Fruit fly (Drosophila melanogaster) whole organism, embryonic: ENCODE results near the gene CG32267.
A peak's percentile ranks its signal among the peaks of the same experiment; 100 is the strongest.

Experiments used
- B-H2 ChIP-seq: fragments of 200-800 bp; sonication (Bioruptor generic); optimal IDR thresholded peaks from 2 replicates; lab custom pipeline; 2018; ENCODE audit warnings: missing biosample characterization, mild to moderate bottlenecking, missing genetic modification characterization
- CG10209 ChIP-seq: fragments of 200-800 bp; sonication (Bioruptor generic); optimal IDR thresholded peaks from 3 replicates; lab custom pipeline; 2017; ENCODE audit warnings: missing biosample characterization, mild to moderate bottlenecking, missing genetic modification characterization, missing genetic modification reagents
- CG10979 ChIP-seq: fragments of 200-800 bp; sonication (Bioruptor generic); optimal IDR thresholded peaks from 2 replicates; lab custom pipeline; 2018; ENCODE audit warnings: missing biosample characterization, mild to moderate bottlenecking, missing genetic modification characterization, moderate library complexity
- CG11247 ChIP-seq: fragments of 200-800 bp; sonication (Bioruptor generic); IDR thresholded peaks from 2 replicates; pipeline ENCODE4 v1.3.6; 2022; ENCODE audit warnings: missing biosample characterization, missing genetic modification characterization
- CG12219 ChIP-seq: fragments of 200-800 bp; sonication (Bioruptor generic); optimal IDR thresholded peaks from 3 replicates; lab custom pipeline; 2018; ENCODE audit warnings: missing biosample characterization, mild to moderate bottlenecking, missing genetic modification characterization
- CG13424 ChIP-seq: fragments of 200-800 bp; sonication (Bioruptor generic); optimal IDR thresholded peaks from 2 replicates; lab custom pipeline; 2019; ENCODE audit warnings: missing biosample characterization, mild to moderate bottlenecking, missing genetic modification characterization, moderate library complexity
- CG14441 ChIP-seq: fragments of 200-800 bp; sonication (Bioruptor generic); IDR thresholded peaks from 2 replicates; pipeline ENCODE4 v1.3.6; 2022; ENCODE audit warnings: missing biosample characterization, missing genetic modification characterization
- CG15073 ChIP-seq: fragments of 200-800 bp; sonication (Bioruptor generic); optimal IDR thresholded peaks from 2 replicates; lab custom pipeline; 2016; ENCODE audit warnings: missing biosample characterization, missing genetic modification characterization
- CG17361 ChIP-seq: fragments of 200-800 bp; sonication (Bioruptor generic); IDR thresholded peaks from 3 replicates; pipeline ENCODE4 v1.3.6; 2022; ENCODE audit warnings: missing biosample characterization, missing genetic modification characterization
- CG18476 ChIP-seq: fragments of 200-800 bp; sonication (Bioruptor generic); optimal IDR thresholded peaks from 2 replicates; lab custom pipeline; 2016; ENCODE audit warnings: missing biosample characterization, mild to moderate bottlenecking, missing genetic modification characterization
- CG2129 ChIP-seq: fragments of 200-800 bp; sonication (Bioruptor generic); IDR thresholded peaks from 2 replicates; pipeline ENCODE4 v1.3.6; 2022; ENCODE audit warnings: missing biosample characterization, missing genetic modification characterization; ENCODE audit not compliant: partially characterized antibody
- CG32767 ChIP-seq: fragments of 200-800 bp; sonication (Bioruptor generic); IDR thresholded peaks from 2 replicates; pipeline ENCODE4 v1.3.6; 2022; ENCODE audit warnings: missing biosample characterization, missing genetic modification characterization
- CG6654 ChIP-seq: fragments of 200-800 bp; sonication (Bioruptor generic); optimal IDR thresholded peaks from 2 replicates; lab custom pipeline; 2017; ENCODE audit warnings: missing biosample characterization, mild to moderate bottlenecking, missing genetic modification characterization
- CG8281 ChIP-seq: fragments of 200-800 bp; sonication (Bioruptor generic); optimal IDR thresholded peaks from 2 replicates; lab custom pipeline; 2018; ENCODE audit warnings: missing biosample characterization, mild to moderate bottlenecking, missing genetic modification characterization, moderate library complexity
- CG8765 ChIP-seq: fragments of 200-800 bp; sonication (Bioruptor generic); IDR thresholded peaks from 2 replicates; pipeline ENCODE4 v1.3.6; 2022; ENCODE audit warnings: missing biosample characterization, missing genetic modification characterization
- CG9609 ChIP-seq: fragments of 200-800 bp; sonication (Bioruptor generic); optimal IDR thresholded peaks from 3 replicates; lab custom pipeline; 2016; ENCODE audit warnings: missing biosample characterization, missing genetic modification characterization
- CG9932 ChIP-seq: fragments of 200-800 bp; sonication (Bioruptor generic); IDR thresholded peaks from 2 replicates; pipeline ENCODE4 v1.3.6; 2022; ENCODE audit warnings: missing biosample characterization, missing genetic modification characterization
- Chrac-16 ChIP-seq: fragments of 200-800 bp; sonication (Bioruptor generic); optimal IDR thresholded peaks from 3 replicates; lab custom pipeline; 2016; ENCODE audit warnings: missing biosample characterization, missing genetic modification characterization
- ERR ChIP-seq: fragments of 200-800 bp; sonication (Bioruptor generic); optimal IDR thresholded peaks from 2 replicates; lab custom pipeline; 2016; ENCODE audit warnings: missing biosample characterization, missing genetic modification characterization
- Gsc ChIP-seq: fragments of 200-800 bp; sonication (Bioruptor generic); IDR thresholded peaks from 2 replicates; pipeline ENCODE4 v1.3.6; 2022; ENCODE audit warnings: missing biosample characterization, missing genetic modification characterization
- Hey ChIP-seq: fragments of 200-800 bp; sonication (Bioruptor generic); optimal IDR thresholded peaks from 3 replicates; lab custom pipeline; 2018; ENCODE audit warnings: missing biosample characterization, mild to moderate bottlenecking, missing genetic modification characterization
- Hr51 ChIP-seq, 2 experiments: fragments of 200-800 bp; sonication (Bioruptor generic); optimal IDR thresholded peaks; 2 replicates in 1 of 2; 3 replicates in 1 of 2; lab custom pipeline; 2016 to 2018; ENCODE audit warnings: missing biosample characterization in 2 of 2, missing genetic modification characterization in 2 of 2, mild to moderate bottlenecking in 1 of 2, moderate library complexity in 1 of 2
- Kr ChIP-seq: fragments of 200-800 bp; sonication (Bioruptor generic); optimal IDR thresholded peaks from 2 replicates; lab custom pipeline; 2017; ENCODE audit warnings: missing biosample characterization, mild to moderate bottlenecking, missing genetic modification characterization
- MESR4 ChIP-seq: fragments of 200-800 bp; sonication (Bioruptor generic); optimal IDR thresholded peaks from 2 replicates; lab custom pipeline; 2018; ENCODE audit warnings: missing biosample characterization, mild to moderate bottlenecking, missing genetic modification characterization, moderate library complexity
- Myb ChIP-seq: fragments of 200-800 bp; sonication (Bioruptor generic); optimal IDR thresholded peaks from 2 replicates; lab custom pipeline; 2016; ENCODE audit warnings: missing biosample characterization, missing genetic modification characterization
- Opbp ChIP-seq: fragments of 200-800 bp; sonication (Bioruptor generic); IDR thresholded peaks from 3 replicates; pipeline ENCODE4 v1.3.6; 2022; ENCODE audit warnings: missing biosample characterization, missing genetic modification characterization; ENCODE audit not compliant: partially characterized antibody
- Ptx1 ChIP-seq: fragments of 200-800 bp; sonication (Bioruptor generic); IDR thresholded peaks from 2 replicates; pipeline ENCODE4 v1.3.6; 2022; ENCODE audit warnings: missing biosample characterization, missing genetic modification characterization
- Rx ChIP-seq: fragments of 200-800 bp; sonication (Bioruptor generic); IDR thresholded peaks from 2 replicates; pipeline ENCODE4 v1.3.6; 2022; ENCODE audit warnings: missing biosample characterization, missing genetic modification characterization
- abd-A ChIP-seq: fragments of 200-800 bp; sonication (Bioruptor generic); optimal IDR thresholded peaks from 3 replicates; lab custom pipeline; 2019; ENCODE audit warnings: missing biosample characterization, mild to moderate bottlenecking, missing genetic modification characterization, moderate library complexity
- ash1 ChIP-seq: fragments of 200-800 bp; sonication (Bioruptor generic); optimal IDR thresholded peaks from 2 replicates; lab custom pipeline; 2018; ENCODE audit warnings: missing biosample characterization, mild to moderate bottlenecking, missing genetic modification characterization
- bbx ChIP-seq: fragments of 200-800 bp; sonication (Bioruptor generic); IDR thresholded peaks from 2 replicates; pipeline ENCODE4 v1.3.6; 2022; ENCODE audit warnings: missing biosample characterization, missing genetic modification characterization; ENCODE audit not compliant: partially characterized antibody
- btn ChIP-seq: fragments of 200-800 bp; sonication (Bioruptor generic); optimal IDR thresholded peaks from 2 replicates; lab custom pipeline; 2016; ENCODE audit warnings: missing biosample characterization, missing genetic modification characterization
- caup ChIP-seq: fragments of 200-800 bp; sonication (Bioruptor generic); optimal IDR thresholded peaks from 3 replicates; lab custom pipeline; 2017; ENCODE audit warnings: missing biosample characterization, mild to moderate bottlenecking, missing genetic modification characterization, moderate library complexity; ENCODE audit not compliant: severe bottlenecking
- chif ChIP-seq, 2 experiments: fragments of 200-800 bp; sonication (Bioruptor generic); optimal IDR thresholded peaks; 3 replicates each; lab custom pipeline; 2016; ENCODE audit warnings: missing biosample characterization in 2 of 2, missing genetic modification characterization in 2 of 2
- ewg ChIP-seq: fragments of 200-800 bp; sonication (Bioruptor generic); optimal IDR thresholded peaks from 3 replicates; lab custom pipeline; 2017; ENCODE audit warnings: mild to moderate bottlenecking, missing biosample characterization, missing genetic modification reagents, missing genetic modification characterization
- kah ChIP-seq: fragments of 200-800 bp; sonication (Bioruptor generic); optimal IDR thresholded peaks from 2 replicates; lab custom pipeline; 2018; ENCODE audit warnings: missing biosample characterization, mild to moderate bottlenecking, missing genetic modification characterization
- lov ChIP-seq, 2 experiments: fragments of 200-800 bp in 1 of 2; fragments of >200 bp in 1 of 2; sonication (Bioruptor generic) in 1 of 2; IDR thresholded peaks in 1 of 2; optimal IDR thresholded peaks in 1 of 2; 2 replicates in 1 of 2; 3 replicates in 1 of 2; pipeline versions ENCODE4 v1.3.6 to Lab custom; 2017 to 2022; ENCODE audit warnings: missing biosample characterization in 1 of 2, missing genetic modification characterization in 1 of 2
- odd ChIP-seq: fragments of 200-800 bp; sonication (Bioruptor generic); optimal IDR thresholded peaks from 2 replicates; lab custom pipeline; 2017; ENCODE audit warnings: missing biosample characterization, mild to moderate bottlenecking, missing genetic modification characterization
- peb ChIP-seq: fragments of 200-800 bp; sonication (Bioruptor generic); IDR thresholded peaks from 2 replicates; pipeline ENCODE4 v1.3.6; 2022; ENCODE audit warnings: missing biosample characterization, missing genetic modification characterization
- repo ChIP-seq: fragments of 200-800 bp; sonication (Bioruptor generic); optimal IDR thresholded peaks from 2 replicates; lab custom pipeline; 2016; ENCODE audit warnings: missing biosample characterization, missing genetic modification characterization
- row ChIP-seq: fragments of 200-800 bp; sonication (Bioruptor generic); IDR thresholded peaks from 3 replicates; pipeline ENCODE4 v1.3.6; 2022; ENCODE audit warnings: missing biosample characterization, missing genetic modification characterization
- sc ChIP-seq, 3 experiments: fragments of >200 bp in 2 of 3; fragments of 200-800 bp in 1 of 3; sonication (Bioruptor generic) in 1 of 3; optimal IDR thresholded peaks; 2 replicates in 2 of 3; 3 replicates in 1 of 3; lab custom pipeline; 2017; ENCODE audit warnings: mild to moderate bottlenecking in 1 of 3, missing biosample characterization in 1 of 3, missing genetic modification characterization in 1 of 3, missing genetic modification reagents in 1 of 3
- slbo ChIP-seq: fragments of 200-800 bp; sonication (Bioruptor generic); IDR thresholded peaks from 2 replicates; pipeline ENCODE4 v1.3.6; 2022; ENCODE audit warnings: missing biosample characterization, missing genetic modification characterization
- sqz ChIP-seq: fragments of 200-800 bp; sonication (Bioruptor generic); optimal IDR thresholded peaks from 3 replicates; lab custom pipeline; 2018; ENCODE audit warnings: missing biosample characterization, mild to moderate bottlenecking, missing genetic modification characterization
- toy ChIP-seq: fragments of 200-800 bp; sonication (Bioruptor generic); IDR thresholded peaks from 2 replicates; pipeline ENCODE4 v1.3.6; 2022; ENCODE audit warnings: missing biosample characterization, missing genetic modification characterization
- tx ChIP-seq: fragments of 200-800 bp; sonication (Bioruptor generic); optimal IDR thresholded peaks from 2 replicates; lab custom pipeline; 2016; ENCODE audit warnings: missing biosample characterization, missing genetic modification characterization
- wor ChIP-seq: fragments of 200-800 bp; sonication (Bioruptor generic); IDR thresholded peaks from 2 replicates; pipeline ENCODE4 v1.3.6; 2022; ENCODE audit warnings: missing biosample characterization, missing genetic modification characterization
- z ChIP-seq: fragments of 200-800 bp; sonication (Bioruptor generic); IDR thresholded peaks from 3 replicates; pipeline ENCODE4 v1.3.6; 2022; ENCODE audit warnings: missing biosample characterization, missing genetic modification characterization
- zen2 ChIP-seq: fragments of 200-800 bp; sonication (Bioruptor generic); IDR thresholded peaks from 3 replicates; pipeline ENCODE4 v1.3.6; 2022; ENCODE audit warnings: missing biosample characterization, missing genetic modification characterization; ENCODE audit not compliant: partially characterized antibody

Gene CG32267

DNA sequence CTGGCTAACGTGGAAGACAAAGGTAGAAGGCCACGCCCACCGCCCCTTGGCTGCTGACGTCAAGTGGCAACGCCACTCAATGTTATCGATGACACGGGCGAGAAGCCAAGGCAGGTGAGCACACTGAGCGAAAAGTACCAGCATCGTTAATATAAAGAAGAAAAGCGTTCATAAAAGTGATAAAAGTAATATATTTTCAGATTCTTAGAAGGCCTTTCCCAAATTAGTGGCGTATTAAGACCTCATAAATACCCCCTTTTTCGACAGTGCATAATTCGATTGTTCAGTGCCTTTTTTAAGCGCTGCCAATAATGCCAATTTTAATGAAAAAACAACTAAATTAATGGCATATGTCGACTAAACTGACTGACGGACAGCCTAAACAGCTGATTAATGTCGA is 22.2 kb downstream of the CG32267 start (continued):
- TF ChIP-seq sc (optimal IDR thresholded peaks at IDR 0.05; lab: Kevin White, UChicago) (no peak), sc (GFP tag; optimal IDR thresholded peaks at IDR 0.05; lab: Kevin White, UChicago) (peak; percentile 32), tx (GFP tag; lab: Kevin White, UChicago) (no peak), ash1 (GFP tag; lab: Kevin White, UChicago) (no peak), Hr51 (GFP tag; optimal IDR thresholded peaks at IDR 0.05; lab: Kevin White, UChicago) (peak in 1 of 2 experiments; percentile 29), lov (optimal IDR thresholded peaks at IDR 0.05; lab: Kevin White, UChicago) (no peak), lov (GFP tag; IDR thresholded peaks at IDR 0.05; lab: Robert Waterston, UW) (no peak), chif (GFP tag; optimal IDR thresholded peaks at IDR 0.05; lab: Kevin White, UChicago) (peak; percentile 8 to 32), Chrac-16 (GFP tag; lab: Kevin White, UChicago) (peak; percentile 0), zen2 (GFP tag; lab: Robert Waterston, UW) (no peak), peb (GFP tag; lab: Robert Waterston, UW) (no peak), CG9609 (GFP tag; lab: Kevin White, UChicago) (peak; percentile 16), CG14441 (no peak), MESR4 (GFP tag; lab: Kevin White, UChicago) (no peak), Ptx1 (no peak), row (GFP tag; lab: Robert Waterston, UW) (peak; percentile 70), Myb (no peak), CG9932 (peak; percentile 64), CG17361 (no peak)

DNA sequence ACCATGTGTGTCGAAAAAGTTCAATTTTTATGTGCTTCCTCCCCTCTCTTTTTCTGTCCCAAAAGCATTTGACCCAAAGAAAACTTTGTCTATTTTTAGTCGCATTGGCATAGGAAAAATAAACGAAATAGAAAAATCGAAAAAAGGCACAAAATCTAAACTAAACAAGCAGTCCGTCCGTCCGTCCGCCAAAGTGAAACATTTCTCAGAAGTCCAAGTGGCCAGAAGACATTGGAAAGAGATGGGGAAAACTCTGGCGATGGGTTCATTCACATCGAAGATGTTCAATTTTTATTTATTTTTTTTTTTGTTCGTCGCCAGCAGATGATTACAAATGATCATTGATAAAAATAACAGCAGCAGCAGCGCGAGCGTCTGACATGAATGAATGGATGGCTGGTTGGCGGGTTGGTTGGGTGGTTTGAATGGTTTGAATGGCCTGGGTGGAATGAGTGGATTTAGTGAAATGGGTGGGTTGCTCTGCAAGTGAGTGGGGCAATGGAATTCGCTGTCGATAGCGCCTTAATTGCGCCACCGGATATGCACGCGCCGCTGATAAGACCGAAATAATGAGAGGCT is 23.9 kb downstream of the CG32267 start:
- no peak for TF ChIP-seq bbx (GFP tag; lab: Robert Waterston, UW)
- no peak for TF ChIP-seq caup (GFP tag; lab: Kevin White, UChicago)
- no peak for TF ChIP-seq CG12219
- no peak for TF ChIP-seq repo (GFP tag; lab: Kevin White, UChicago)
- no peak for TF ChIP-seq CG13424 (tag; lab: Kevin White, UChicago)
- no peak for TF ChIP-seq CG32767
- no peak for TF ChIP-seq CG10209
- no peak for TF ChIP-seq slbo
- TF ChIP-seq Rx (GFP tag; lab: Robert Waterston, UW): no peak
- no peak for TF ChIP-seq z (GFP tag; lab: Robert Waterston, UW)
- no peak for TF ChIP-seq Kr (GFP tag; lab: Kevin White, UChicago)
- TF ChIP-seq CG15073 (GFP tag; lab: Kevin White, UChicago): no peak
- TF ChIP-seq B-H2: no peak
- no peak for TF ChIP-seq CG2129 (GFP tag; lab: Robert Waterston, UW)
- peak; percentile 25 for TF ChIP-seq CG8281 (tag; lab: Kevin White, UChicago)
- no peak for TF ChIP-seq CG6654
- no peak for TF ChIP-seq Opbp
- no peak for TF ChIP-seq wor (GFP tag; lab: Robert Waterston, UW)
- TF ChIP-seq odd: peak; percentile 1
- no peak for TF ChIP-seq Gsc (GFP tag; lab: Robert Waterston, UW)
- TF ChIP-seq CG11247 (GFP tag; lab: Robert Waterston, UW): no peak
- peak; percentile 48 for TF ChIP-seq abd-A
- TF ChIP-seq Hey: peak; percentile 4
- TF ChIP-seq btn (GFP tag; lab: Kevin White, UChicago): no peak
- TF ChIP-seq sqz (GFP tag; lab: Kevin White, UChicago): peak; percentile 25
- no peak for TF ChIP-seq kah (GFP tag; lab: Kevin White, UChicago)
- TF ChIP-seq CG10979 (tag; lab: Kevin White, UChicago): no peak
- no peak for TF ChIP-seq ERR (GFP tag; lab: Kevin White, UChicago)
- TF ChIP-seq CG18476 (GFP tag; lab: Kevin White, UChicago): no peak
- no peak for TF ChIP-seq CG8765 (GFP tag; lab: Robert Waterston, UW)
- no peak for TF ChIP-seq ewg (GFP tag; lab: Kevin White, UChicago)
- TF ChIP-seq ash1 (GFP tag; lab: Kevin White, UChicago): no peak
- no peak for TF ChIP-seq toy (GFP tag; lab: Robert Waterston, UW)
